Fruit fly (Drosophila melanogaster) whole organism, pupa: Measurements from ENCODE around the gene Pomp.
A peak's percentile ranks its signal among the peaks of the same experiment; 100 is the strongest.

Experiments
- CG10348 ChIP-seq: fragments of 200-800 bp; sonication (Bioruptor generic); IDR thresholded peaks from 2 replicates; pipeline ENCODE4 v1.3.6; 2022; ENCODE audit warnings: missing biosample characterization, missing genetic modification characterization
- CG12605 ChIP-seq: fragments of 200-800 bp; sonication (Bioruptor generic); IDR thresholded peaks from 2 replicates; pipeline ENCODE4 v1.3.6; 2022; ENCODE audit warnings: missing biosample characterization, missing genetic modification characterization
- CG13204 ChIP-seq: fragments of 200-800 bp; sonication (Bioruptor generic); optimal IDR thresholded peaks from 2 replicates; lab custom pipeline; 2018; ENCODE audit warnings: missing biosample characterization, mild to moderate bottlenecking, missing genetic modification characterization, moderate library complexity
- CG14655 ChIP-seq: fragments of 200-800 bp; sonication (Bioruptor generic); optimal IDR thresholded peaks from 3 replicates; lab custom pipeline; 2017; ENCODE audit warnings: mild to moderate bottlenecking, missing biosample characterization, missing genetic modification reagents, missing genetic modification characterization
- CG15710 ChIP-seq: fragments of 200-800 bp; sonication (Bioruptor generic); optimal IDR thresholded peaks from 2 replicates; lab custom pipeline; 2018; ENCODE audit warnings: missing biosample characterization, mild to moderate bottlenecking, missing genetic modification characterization, moderate library complexity
- CG17806 ChIP-seq: fragments of 200-800 bp; sonication (Bioruptor generic); optimal IDR thresholded peaks from 2 replicates; lab custom pipeline; 2018; ENCODE audit warnings: missing biosample characterization, mild to moderate bottlenecking, missing genetic modification characterization, moderate library complexity
- CG32121 ChIP-seq: fragments of 200-800 bp; sonication (Bioruptor generic); IDR thresholded peaks from 2 replicates; pipeline ENCODE4 v1.3.6; 2022; ENCODE audit warnings: missing biosample characterization, missing genetic modification characterization
- CG34367 ChIP-seq: fragments of 200-800 bp; sonication (Bioruptor generic); optimal IDR thresholded peaks from 2 replicates; lab custom pipeline; 2018; ENCODE audit warnings: missing biosample characterization, mild to moderate bottlenecking, missing genetic modification characterization
- CG4496 ChIP-seq: fragments of 200-800 bp; sonication (Bioruptor generic); IDR thresholded peaks from 3 replicates; pipeline ENCODE4 v1.3.6; 2022; ENCODE audit warnings: missing biosample characterization, missing genetic modification characterization
- CG8159 ChIP-seq: fragments of 200-800 bp; sonication (Bioruptor generic); optimal IDR thresholded peaks from 3 replicates; lab custom pipeline; 2018; ENCODE audit warnings: missing biosample characterization, mild to moderate bottlenecking, missing genetic modification characterization, moderate library complexity
- CG8301 ChIP-seq: fragments of 200-800 bp; sonication (Bioruptor generic); optimal IDR thresholded peaks from 2 replicates; lab custom pipeline; 2018; ENCODE audit warnings: missing biosample characterization, mild to moderate bottlenecking, missing genetic modification characterization
- CG9948 ChIP-seq: fragments of 200-800 bp; sonication (Bioruptor generic); optimal IDR thresholded peaks from 2 replicates; lab custom pipeline; 2018; ENCODE audit warnings: missing biosample characterization, mild to moderate bottlenecking, missing genetic modification characterization, moderate library complexity
- D1 ChIP-seq: fragments of 200-800 bp; sonication (Bioruptor generic); optimal IDR thresholded peaks from 2 replicates; lab custom pipeline; 2018; ENCODE audit warnings: missing biosample characterization, mild to moderate bottlenecking, missing genetic modification characterization, moderate library complexity
- EcR ChIP-seq: fragments of 200-800 bp; sonication (Bioruptor generic); optimal IDR thresholded peaks from 3 replicates; lab custom pipeline; 2019; ENCODE audit warnings: missing biosample characterization, missing genetic modification characterization, mild to moderate bottlenecking, moderate library complexity, missing genetic modification reagents
- Ets98B ChIP-seq: fragments of 200-800 bp; sonication (Bioruptor generic); IDR thresholded peaks from 2 replicates; pipeline ENCODE4 v1.3.6; 2022; ENCODE audit warnings: missing biosample characterization, missing genetic modification characterization
- Pif1A ChIP-seq: fragments of 200-800 bp; sonication (Bioruptor generic); optimal IDR thresholded peaks from 3 replicates; lab custom pipeline; 2016; ENCODE audit warnings: missing biosample characterization, missing genetic modification characterization
- Pif1B ChIP-seq: fragments of 200-800 bp; sonication (Bioruptor generic); optimal IDR thresholded peaks from 3 replicates; lab custom pipeline; 2016; ENCODE audit warnings: missing biosample characterization, missing genetic modification characterization
- Snoo ChIP-seq: fragments of 200-800 bp; sonication (Bioruptor generic); optimal IDR thresholded peaks from 3 replicates; lab custom pipeline; 2017; ENCODE audit warnings: missing biosample characterization, mild to moderate bottlenecking, missing genetic modification characterization, inconsistent platforms
- fd96Ca ChIP-seq: fragments of 200-800 bp; sonication (Bioruptor generic); IDR thresholded peaks from 3 replicates; pipeline ENCODE4 v1.3.6; 2022; ENCODE audit warnings: missing biosample characterization, missing genetic modification characterization
- gl ChIP-seq: fragments of 200-800 bp; sonication (Bioruptor generic); optimal IDR thresholded peaks from 2 replicates; lab custom pipeline; 2018; ENCODE audit warnings: missing biosample characterization, mild to moderate bottlenecking, missing genetic modification characterization
- rn ChIP-seq: fragments of 200-800 bp; sonication (Bioruptor generic); IDR thresholded peaks from 2 replicates; pipeline ENCODE4 v1.3.6; 2022; ENCODE audit warnings: missing biosample characterization, missing genetic modification characterization

Pomp gene

DNA sequence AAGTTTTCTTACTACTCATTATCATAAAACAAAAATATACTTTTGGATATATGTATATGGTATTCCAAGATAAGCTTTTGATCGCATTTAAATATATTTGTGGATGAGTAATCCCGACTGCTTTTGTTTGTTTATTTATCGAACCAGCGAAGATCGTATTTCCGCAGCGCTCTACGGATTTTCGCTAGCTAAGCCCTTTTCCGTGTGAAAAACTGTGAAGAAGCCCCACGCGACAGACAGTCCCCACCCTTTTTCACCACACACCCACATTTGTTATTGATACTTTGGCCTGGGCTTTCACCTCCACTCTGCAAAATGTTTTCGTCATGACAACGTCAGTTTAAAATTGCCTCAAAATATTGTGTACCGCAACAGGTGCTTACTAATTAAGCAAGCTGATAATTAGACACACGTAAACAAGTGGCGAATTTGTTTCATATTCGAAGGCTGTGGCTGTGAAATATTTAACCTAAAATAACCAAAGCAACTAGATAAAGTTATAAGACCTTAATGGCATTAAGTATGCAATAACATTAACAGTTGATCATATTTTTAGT, 5.6 kb downstream of the Pomp start:
- TF ChIP-seq CG14655 (GFP tag; lab: Kevin White, UChicago) = no peak
- TF ChIP-seq CG13204 (GFP tag; lab: Kevin White, UChicago) = no peak
- TF ChIP-seq rn (GFP tag; lab: Robert Waterston, UW) = no peak
- TF ChIP-seq CG8159 = no peak
- no peak for TF ChIP-seq CG8301 (tag; lab: Kevin White, UChicago)
- no peak for TF ChIP-seq Pif1A (GFP tag; lab: Kevin White, UChicago)

dm6 chr2L:20793881-20794280, 6.4 kb downstream of the Pomp start:
- TF ChIP-seq Pif1A (GFP tag; lab: Kevin White, UChicago) (peak; percentile 6), CG12605 (GFP tag; lab: Robert Waterston, UW) (peak; percentile 35), CG4496 (peak; percentile 56; the same call in 1 of the 3 replicates), rn (GFP tag; lab: Robert Waterston, UW) (no peak), EcR (GFP tag; lab: Kevin White, UChicago) (no peak), CG15710 (no peak), Snoo (tag; lab: Kevin White, UChicago) (peak; percentile 36), Ets98B (GFP tag; lab: Robert Waterston, UW) (peak; percentile 56; the same call in 1 of the 2 replicates)

DNA sequence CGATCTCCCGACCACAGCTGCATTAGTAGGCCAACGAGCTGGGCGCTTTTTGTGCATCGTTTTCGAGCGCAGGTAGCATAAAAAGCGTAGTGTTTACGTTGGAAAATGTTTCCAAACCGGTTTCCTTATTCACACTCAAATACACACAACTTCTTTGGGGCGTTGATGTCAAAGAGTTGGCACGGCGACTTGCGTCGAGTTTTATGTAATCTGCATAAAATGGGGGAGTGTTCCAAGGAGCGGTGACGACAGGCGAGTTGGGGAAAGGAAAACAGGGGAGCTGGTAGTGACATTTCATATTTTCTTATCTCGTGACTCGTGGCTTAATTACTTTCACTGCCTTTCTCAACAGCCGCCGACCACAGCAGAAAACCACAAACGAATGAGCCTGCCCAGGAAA, 7.2 kb downstream of the Pomp start:
- TF ChIP-seq CG4496 (peak; percentile 78), CG13204 (GFP tag; lab: Kevin White, UChicago) (no peak), CG10348 (no peak)

DNA sequence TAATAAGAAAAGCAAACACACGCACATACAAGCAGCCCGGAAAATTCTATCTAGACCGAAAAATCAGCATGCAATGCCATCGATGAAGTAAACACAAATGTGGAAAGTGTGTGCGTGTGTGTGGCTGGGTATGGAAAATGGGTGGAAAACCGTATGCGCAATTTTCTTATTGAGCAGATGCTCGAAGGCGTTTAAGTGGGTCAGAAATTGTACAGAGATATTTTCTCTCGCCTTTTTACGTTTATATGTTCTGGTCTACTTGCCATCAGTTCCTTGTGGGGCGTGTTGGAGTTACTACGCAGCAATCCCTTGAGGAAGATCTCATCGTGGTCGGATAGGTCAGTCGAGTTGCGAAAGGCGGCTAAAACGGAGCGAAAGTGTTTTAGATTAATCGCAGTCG, 8.3 kb downstream of the Pomp start:
- TF ChIP-seq rn (GFP tag; lab: Robert Waterston, UW) = no peak

dm6 chr2L:20796758-20797514, 9.5 kb downstream of the Pomp start, which contains the start of gene vari:
TSS of gene vari (minus strand) at chr2L:20797042.
- TF ChIP-seq Pif1A (GFP tag; lab: Kevin White, UChicago) = no peak
- no peak for TF ChIP-seq CG13204 (GFP tag; lab: Kevin White, UChicago)
- TF ChIP-seq Snoo (tag; lab: Kevin White, UChicago) = no peak
- TF ChIP-seq D1 (tag; lab: Kevin White, UChicago) = no peak
- TF ChIP-seq CG8159 = no peak
- TF ChIP-seq EcR (GFP tag; lab: Kevin White, UChicago) = peak; percentile 4
- TF ChIP-seq CG14655 (GFP tag; lab: Kevin White, UChicago) = no peak
- TF ChIP-seq Ets98B (GFP tag; lab: Robert Waterston, UW) = peak; percentile 20; the same call in 1 of the 2 replicates
- TF ChIP-seq CG34367 (tag; lab: Kevin White, UChicago) = no peak
- peak; percentile 0; the same call in 1 of the 3 replicates for TF ChIP-seq CG4496

DNA sequence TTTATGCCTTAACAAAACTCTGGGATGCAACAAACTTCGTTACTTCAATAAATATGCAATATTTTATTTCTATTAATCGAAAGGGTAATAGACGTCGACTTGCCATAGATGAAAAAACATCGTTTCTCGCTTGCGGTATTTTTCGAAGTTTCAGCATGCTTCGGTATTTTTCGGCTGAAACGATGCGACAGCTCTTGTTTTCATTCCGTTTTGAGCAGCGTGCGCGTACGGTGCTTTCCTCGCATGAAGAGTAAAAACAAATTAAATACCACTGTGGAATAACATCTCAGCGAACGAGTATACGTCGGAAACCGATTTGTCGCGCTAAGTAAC, 10.0 kb downstream of the Pomp start, which contains the start of gene CG9328:
Gene CG9328, plus strand, starts transcription at position 201 of the 333 bp plus-strand sequence.
- TF ChIP-seq Snoo (tag; lab: Kevin White, UChicago) (peak; percentile 54), fd96Ca (GFP tag; lab: Robert Waterston, UW) (peak; percentile 9; the same call in 1 of the 3 replicates), CG17806 (tag; lab: Kevin White, UChicago) (peak; percentile 49), CG8159 (peak; percentile 38), CG12605 (GFP tag; lab: Robert Waterston, UW) (peak; percentile 37; the same call in 1 of the 2 replicates), CG8301 (tag; lab: Kevin White, UChicago) (peak; percentile 38), gl (tag; lab: Kevin White, UChicago) (no peak), Pif1B (GFP tag; lab: Kevin White, UChicago) (no peak), CG13204 (GFP tag; lab: Kevin White, UChicago) (no peak), CG34367 (tag; lab: Kevin White, UChicago) (no peak), CG10348 (no peak), Pif1A (GFP tag; lab: Kevin White, UChicago) (peak; percentile 57), D1 (tag; lab: Kevin White, UChicago) (no peak), Ets98B (GFP tag; lab: Robert Waterston, UW) (peak; percentile 67), CG9948 (tag; lab: Kevin White, UChicago) (peak; percentile 37), CG4496 (peak; percentile 71; the same call in 1 of the 3 replicates), rn (GFP tag; lab: Robert Waterston, UW) (no peak), EcR (GFP tag; lab: Kevin White, UChicago) (no peak), CG15710 (no peak), CG32121 (GFP tag; lab: Robert Waterston, UW) (peak; percentile 45; the same call in 1 of the 2 replicates), CG14655 (GFP tag; lab: Kevin White, UChicago) (no peak)
- TF ChIP-seq, all 21 proteins: peak for 11
